Fruit fly (Drosophila melanogaster) whole organism, embryonic: ENCODE measurements around the gene sip3.

Source experiments
- Bdp1 ChIP-seq: fragments of 200-800 bp; sonication (Bioruptor generic); optimal IDR thresholded peaks from 3 replicates; lab custom pipeline; 2016; ENCODE audit warnings: missing biosample characterization, missing genetic modification characterization
- CG12236 ChIP-seq: fragments of 200-800 bp; sonication (Bioruptor generic); optimal IDR thresholded peaks from 2 replicates; lab custom pipeline; 2016; ENCODE audit warnings: missing biosample characterization, missing genetic modification characterization
- CG12659 ChIP-seq: fragments of 200-800 bp; sonication (Bioruptor generic); optimal IDR thresholded peaks from 3 replicates; lab custom pipeline; 2017; ENCODE audit warnings: mild to moderate bottlenecking, missing biosample characterization, missing genetic modification reagents, missing genetic modification characterization
- CG12744 ChIP-seq: fragments of 200-800 bp; sonication (Bioruptor generic); optimal IDR thresholded peaks from 2 replicates; lab custom pipeline; 2016; ENCODE audit warnings: missing biosample characterization, missing genetic modification characterization
- CG13775 ChIP-seq: fragments of 200-800 bp; sonication (Bioruptor generic); optimal IDR thresholded peaks from 3 replicates; lab custom pipeline; 2017; ENCODE audit warnings: missing biosample characterization, mild to moderate bottlenecking, missing genetic modification characterization
- CG14710 ChIP-seq: fragments of 200-800 bp; sonication (Bioruptor generic); optimal IDR thresholded peaks from 3 replicates; lab custom pipeline; 2019; ENCODE audit warnings: missing biosample characterization, mild to moderate bottlenecking, missing genetic modification characterization, moderate library complexity
- CG14860 ChIP-seq: fragments of 200-800 bp; sonication (Bioruptor generic); IDR thresholded peaks from 3 replicates; pipeline ENCODE4 v1.3.6; 2022; ENCODE audit warnings: missing biosample characterization, missing genetic modification characterization; ENCODE audit not compliant: partially characterized antibody
- CG17385 ChIP-seq: fragments of 200-800 bp; sonication (Bioruptor generic); optimal IDR thresholded peaks from 3 replicates; lab custom pipeline; 2018; ENCODE audit warnings: missing biosample characterization, mild to moderate bottlenecking, missing genetic modification characterization
- CG18476 ChIP-seq: fragments of 200-800 bp; sonication (Bioruptor generic); optimal IDR thresholded peaks from 2 replicates; lab custom pipeline; 2016; ENCODE audit warnings: missing biosample characterization, mild to moderate bottlenecking, missing genetic modification characterization
- CG2129 ChIP-seq: fragments of 200-800 bp; sonication (Bioruptor generic); IDR thresholded peaks from 2 replicates; pipeline ENCODE4 v1.3.6; 2022; ENCODE audit warnings: missing biosample characterization, missing genetic modification characterization; ENCODE audit not compliant: partially characterized antibody
- CG2712 ChIP-seq: fragments of 200-800 bp; optimal IDR thresholded peaks from 3 replicates; lab custom pipeline; 2019; ENCODE audit warnings: missing biosample characterization, mild to moderate bottlenecking, missing genetic modification characterization, moderate library complexity
- CG30403 ChIP-seq: fragments of 200-800 bp; sonication (Bioruptor generic); optimal IDR thresholded peaks from 3 replicates; lab custom pipeline; 2016; ENCODE audit warnings: missing biosample characterization, missing genetic modification characterization
- CG33557 ChIP-seq: fragments of 200-800 bp; sonication (Bioruptor generic); optimal IDR thresholded peaks from 2 replicates; lab custom pipeline; 2019; ENCODE audit warnings: missing biosample characterization, mild to moderate bottlenecking, missing genetic modification characterization, moderate library complexity
- CG8388 ChIP-seq: fragments of 200-800 bp; sonication (Bioruptor generic); optimal IDR thresholded peaks from 2 replicates; lab custom pipeline; 2019; ENCODE audit warnings: missing biosample characterization, mild to moderate bottlenecking, missing genetic modification characterization, moderate library complexity
- CG8478 ChIP-seq: fragments of >200 bp; optimal IDR thresholded peaks from 2 replicates; lab custom pipeline; 2018
- CG9437 ChIP-seq: fragments of 200-800 bp; sonication (Bioruptor generic); optimal IDR thresholded peaks from 2 replicates; lab custom pipeline; 2018; ENCODE audit warnings: missing biosample characterization, mild to moderate bottlenecking, missing genetic modification characterization
- CG9727 ChIP-seq: fragments of 200-800 bp; sonication (Bioruptor generic); optimal IDR thresholded peaks from 3 replicates; lab custom pipeline; 2017; ENCODE audit warnings: missing biosample characterization, mild to moderate bottlenecking, missing genetic modification characterization
- CG9817 ChIP-seq: fragments of 200-800 bp; sonication (Bioruptor generic); optimal IDR thresholded peaks from 2 replicates; lab custom pipeline; 2018; ENCODE audit warnings: missing biosample characterization, mild to moderate bottlenecking, missing genetic modification characterization, moderate library complexity
- Dfd ChIP-seq, 2 experiments: fragments of >200 bp; optimal IDR thresholded peaks; 2 replicates each; lab custom pipeline; 2017; ENCODE audit warnings: missing biosample characterization in 2 of 2, missing genetic modification characterization in 2 of 2
- Dll ChIP-seq: fragments of 200-800 bp; sonication (Bioruptor generic); IDR thresholded peaks from 4 replicates; pipeline ENCODE4 v1.3.6; 2022; ENCODE audit warnings: missing biosample characterization, missing genetic modification characterization; ENCODE audit not compliant: partially characterized antibody
- E2f1 ChIP-seq: fragments of 200-800 bp; sonication (Bioruptor generic); IDR thresholded peaks from 2 replicates; pipeline ENCODE4 v1.3.6; 2022; ENCODE audit warnings: missing biosample characterization, missing genetic modification characterization
- Ets97D ChIP-seq: fragments of 200-800 bp; sonication (Bioruptor generic); optimal IDR thresholded peaks from 3 replicates; lab custom pipeline; 2016; ENCODE audit warnings: missing biosample characterization, missing genetic modification characterization
- Fer2 ChIP-seq: fragments of 200-800 bp; sonication (Bioruptor generic); optimal IDR thresholded peaks from 2 replicates; lab custom pipeline; 2018; ENCODE audit warnings: missing biosample characterization, mild to moderate bottlenecking, missing genetic modification characterization, moderate library complexity
- HHEX ChIP-seq: fragments of 200-800 bp; sonication (Bioruptor generic); optimal IDR thresholded peaks from 3 replicates; lab custom pipeline; 2017; ENCODE audit warnings: missing biosample characterization, mild to moderate bottlenecking, missing genetic modification characterization, missing genetic modification reagents
- Jarid2 ChIP-seq: fragments of 200-800 bp; sonication (Bioruptor generic); optimal IDR thresholded peaks from 3 replicates; lab custom pipeline; 2017; ENCODE audit warnings: mild to moderate bottlenecking, missing biosample characterization, missing genetic modification reagents, missing genetic modification characterization
- Max ChIP-seq: fragments of 200-800 bp; sonication (Bioruptor generic); optimal IDR thresholded peaks from 2 replicates; lab custom pipeline; 2016; ENCODE audit warnings: missing biosample characterization, mild to moderate bottlenecking, missing genetic modification characterization
- Med ChIP-seq: fragments of 200-800 bp; sonication (Bioruptor generic); peaks from one replicate; lab custom pipeline; 2016; ENCODE audit warnings: missing biosample characterization, missing genetic modification characterization, mild to moderate bottlenecking, inconsistent platforms, moderate library complexity
- Myb ChIP-seq: fragments of 200-800 bp; sonication (Bioruptor generic); optimal IDR thresholded peaks from 2 replicates; lab custom pipeline; 2016; ENCODE audit warnings: missing biosample characterization, missing genetic modification characterization
- NC2β ChIP-seq: fragments of 200-800 bp; sonication (Bioruptor generic); optimal IDR thresholded peaks from 2 replicates; lab custom pipeline; 2016; ENCODE audit warnings: missing biosample characterization, missing genetic modification characterization
- NFAT ChIP-seq: fragments of 200-800 bp; sonication (Bioruptor generic); IDR thresholded peaks from 2 replicates; pipeline ENCODE4 v1.3.6; 2022; ENCODE audit warnings: missing biosample characterization, missing genetic modification characterization
- Nf-YC ChIP-seq: fragments of 200-800 bp; optimal IDR thresholded peaks from 3 replicates; lab custom pipeline; 2019; ENCODE audit warnings: missing biosample characterization, mild to moderate bottlenecking, missing genetic modification characterization, moderate library complexity
- Ptx1 ChIP-seq: fragments of 200-800 bp; sonication (Bioruptor generic); IDR thresholded peaks from 2 replicates; pipeline ENCODE4 v1.3.6; 2022; ENCODE audit warnings: missing biosample characterization, missing genetic modification characterization
- Sin3A ChIP-seq: fragments of >200 bp; optimal IDR thresholded peaks from 2 replicates; lab custom pipeline; 2018
- ato ChIP-seq: fragments of 200-800 bp; sonication (Bioruptor generic); IDR thresholded peaks from 2 replicates; pipeline ENCODE4 v1.3.6; 2022; ENCODE audit warnings: missing biosample characterization, missing genetic modification characterization; ENCODE audit not compliant: partially characterized antibody
- crp ChIP-seq, 2 experiments: fragments of 200-800 bp; sonication (Bioruptor generic); optimal IDR thresholded peaks; 2 replicates in 1 of 2; 3 replicates in 1 of 2; lab custom pipeline; 2017; ENCODE audit warnings: missing biosample characterization in 2 of 2, missing genetic modification characterization in 2 of 2, mild to moderate bottlenecking in 1 of 2, moderate library complexity in 1 of 2
- dmrt11E ChIP-seq: fragments of 200-800 bp; sonication (Bioruptor generic); optimal IDR thresholded peaks from 3 replicates; lab custom pipeline; 2018; ENCODE audit warnings: missing biosample characterization, mild to moderate bottlenecking, missing genetic modification characterization, moderate library complexity
- grn ChIP-seq: fragments of 200-800 bp; sonication (Bioruptor generic); optimal IDR thresholded peaks from 3 replicates; lab custom pipeline; 2017; ENCODE audit warnings: missing biosample characterization, missing genetic modification characterization
- jigr1 ChIP-seq: fragments of 200-800 bp; sonication (Bioruptor generic); IDR thresholded peaks from 3 replicates; pipeline ENCODE4 v1.3.6; 2022; ENCODE audit warnings: missing biosample characterization, missing genetic modification characterization
- lbe ChIP-seq: fragments of 200-800 bp; sonication (Bioruptor generic); optimal IDR thresholded peaks from 2 replicates; lab custom pipeline; 2016; ENCODE audit warnings: missing biosample characterization, mild to moderate bottlenecking, missing genetic modification characterization
- lilli ChIP-seq: fragments of 200-800 bp; sonication (Bioruptor generic); optimal IDR thresholded peaks from 3 replicates; lab custom pipeline; 2016; ENCODE audit warnings: missing biosample characterization, missing genetic modification characterization
- lola ChIP-seq, 3 experiments: fragments of >200 bp in 2 of 3; fragments of 200-800 bp in 1 of 3; sonication (Bioruptor generic) in 1 of 3; optimal IDR thresholded peaks; 2 replicates each; lab custom pipeline; 2017 to 2019; ENCODE audit warnings: missing biosample characterization in 3 of 3, missing genetic modification characterization in 3 of 3, mild to moderate bottlenecking in 1 of 3, moderate library complexity in 1 of 3
- mld ChIP-seq: fragments of 200-800 bp; sonication (Bioruptor generic); IDR thresholded peaks from 3 replicates; pipeline ENCODE4 v1.3.6; 2022; ENCODE audit warnings: missing biosample characterization, missing genetic modification characterization; ENCODE audit not compliant: partially characterized antibody
- nerfin-2 ChIP-seq: fragments of 200-800 bp; sonication (Bioruptor generic); IDR thresholded peaks from 2 replicates; pipeline ENCODE4 v1.3.6; 2022; ENCODE audit warnings: missing biosample characterization, missing genetic modification characterization; ENCODE audit not compliant: partially characterized antibody
- odd ChIP-seq: fragments of 200-800 bp; sonication (Bioruptor generic); optimal IDR thresholded peaks from 2 replicates; lab custom pipeline; 2017; ENCODE audit warnings: missing biosample characterization, mild to moderate bottlenecking, missing genetic modification characterization
- sna ChIP-seq: fragments of 200-800 bp; sonication (Bioruptor generic); IDR thresholded peaks from 2 replicates; pipeline ENCODE4 v1.3.6; 2022; ENCODE audit warnings: missing biosample characterization, missing genetic modification characterization; ENCODE audit not compliant: partially characterized antibody
- sug ChIP-seq: fragments of 200-800 bp; optimal IDR thresholded peaks from 2 replicates; lab custom pipeline; 2019; ENCODE audit warnings: missing biosample characterization, mild to moderate bottlenecking, missing genetic modification characterization, moderate library complexity
- wek ChIP-seq: fragments of 200-800 bp; sonication (Bioruptor generic); optimal IDR thresholded peaks from 3 replicates; lab custom pipeline; 2018; ENCODE audit warnings: missing biosample characterization, mild to moderate bottlenecking, missing genetic modification characterization, moderate library complexity
- zfh1 ChIP-seq: fragments of 200-800 bp; sonication (Bioruptor generic); IDR thresholded peaks from 3 replicates; pipeline ENCODE4 v1.3.6; 2022; ENCODE audit warnings: missing biosample characterization, missing genetic modification characterization

sip3 gene

DNA sequence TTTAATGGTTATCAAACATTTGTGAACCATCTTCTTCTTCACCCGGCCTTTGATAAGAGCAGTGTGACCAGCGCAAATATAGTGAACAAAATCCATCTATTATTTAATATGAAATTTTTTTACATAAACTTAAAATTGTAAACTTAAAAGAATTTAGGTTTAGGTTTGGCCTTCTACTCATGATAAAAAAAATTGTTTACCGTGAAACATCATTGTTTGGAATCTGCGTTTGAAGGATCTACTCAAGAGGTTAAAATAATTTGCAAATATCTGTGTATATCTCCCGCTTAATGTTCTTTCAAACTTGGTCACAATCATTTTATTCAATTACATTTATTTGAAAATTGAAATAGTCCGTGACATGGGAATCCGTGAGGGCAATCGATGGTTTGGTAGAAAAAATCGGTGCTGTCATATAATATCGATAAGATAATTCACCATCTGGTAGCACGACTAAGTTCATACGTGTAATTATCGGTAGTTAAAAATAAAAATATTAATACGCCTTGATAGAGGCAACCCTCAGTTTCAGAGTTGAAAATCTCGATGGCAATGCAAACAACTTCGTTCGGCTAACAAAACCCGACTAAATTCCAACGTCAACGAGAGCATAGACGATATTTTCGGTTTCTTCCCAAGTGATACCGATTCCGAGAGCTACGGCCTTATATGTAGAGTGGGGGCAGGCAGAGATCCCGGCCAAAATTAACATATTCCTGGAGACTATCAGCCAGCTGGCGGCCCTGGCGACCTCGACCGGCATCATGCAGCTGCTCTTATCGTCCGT lies at the start of gene sip3, which contains the start of gene betaGlu (continued):
- TF ChIP-seq Ptx1 (GFP tag; lab: Robert Waterston, UW) = no peak
- no peak for TF ChIP-seq wek (GFP tag; lab: Kevin White, UChicago)
- peak; percentile 27 for TF ChIP-seq CG12744
- peak; percentile 92 for TF ChIP-seq sna (GFP tag; lab: Robert Waterston, UW)
- TF ChIP-seq Max (GFP tag; lab: Kevin White, UChicago) = peak; percentile 35
- TF ChIP-seq Med = peak; percentile 83
- no peak for TF ChIP-seq odd (GFP tag; lab: Kevin White, UChicago)
- TF ChIP-seq HHEX = no peak
- TF ChIP-seq nerfin-2 (GFP tag; lab: Robert Waterston, UW) = peak; percentile 91
- TF ChIP-seq dmrt11E = peak; percentile 21
- no peak for TF ChIP-seq Fer2 (tag; lab: Kevin White, UChicago)
- TF ChIP-seq NFAT = no peak
- peak; percentile 96 for TF ChIP-seq CG17385
- no peak for TF ChIP-seq NC2β
- peak; percentile 35; the same call in 1 of the 3 replicates for TF ChIP-seq jigr1 (GFP tag; lab: Robert Waterston, UW)
- TF ChIP-seq mld (GFP tag; lab: Robert Waterston, UW) = peak; percentile 72; the same call in 2 of the 3 replicates
- no peak for TF ChIP-seq E2f1 (GFP tag; lab: Robert Waterston, UW)
- TF ChIP-seq CG30403 (GFP tag; lab: Kevin White, UChicago) = no peak
- TF ChIP-seq CG9817 (tag; lab: Kevin White, UChicago) = no peak
- TF ChIP-seq CG8388 (GFP tag; lab: Kevin White, UChicago) = peak; percentile 3
- TF ChIP-seq lilli (GFP tag; lab: Kevin White, UChicago) = peak; percentile 61
- TF ChIP-seq CG14860 (GFP tag; lab: Robert Waterston, UW) = peak; percentile 90
- peak; percentile 22 for TF ChIP-seq grn
- peak; percentile 12 for TF ChIP-seq CG9437 (GFP tag; lab: Kevin White, UChicago)
- peak; percentile 40 for TF ChIP-seq Nf-YC (tag; lab: Kevin White, UChicago)
- no peak for TF ChIP-seq CG8478 (lab: Kevin White, UChicago)
- TF ChIP-seq Ets97D = peak; percentile 47
- peak; percentile 62 for TF ChIP-seq CG2129 (GFP tag; lab: Robert Waterston, UW)
- peak; percentile 91 for TF ChIP-seq Dll (GFP tag; lab: Robert Waterston, UW)
- TF ChIP-seq crp (GFP tag; optimal IDR thresholded peaks at IDR 0.05; lab: Kevin White, UChicago) = peak in 1 of 2 experiments; percentile 48
- peak; percentile 91 for TF ChIP-seq ato
- TF ChIP-seq lbe = peak; percentile 59
- TF ChIP-seq Bdp1 (GFP tag; lab: Kevin White, UChicago) = no peak
- TF ChIP-seq CG12659 = peak; percentile 75
- TF ChIP-seq CG13775 = peak; percentile 19
- TF ChIP-seq CG9727 = peak; percentile 20
- TF ChIP-seq sug (tag; lab: Kevin White, UChicago) = peak; percentile 20
- no peak for TF ChIP-seq zfh1 (GFP tag; lab: Robert Waterston, UW)
- peak; percentile 20 for TF ChIP-seq Myb (GFP tag; lab: Kevin White, UChicago)
- peak; percentile 27 for TF ChIP-seq Sin3A
- peak; percentile 8 for TF ChIP-seq CG33557 (GFP tag; lab: Kevin White, UChicago)
- peak; percentile 4 for TF ChIP-seq CG18476 (GFP tag; lab: Kevin White, UChicago)
- TF ChIP-seq Dfd (GFP tag; optimal IDR thresholded peaks at IDR 0.05; lab: Kevin White, UChicago) = no peak
- TF ChIP-seq CG2712 (tag; lab: Kevin White, UChicago) = peak; percentile 52
- TF ChIP-seq CG14710 (tag; lab: Kevin White, UChicago) = peak; percentile 64
- TF ChIP-seq CG12236 (GFP tag; lab: Kevin White, UChicago) = no peak
- TF ChIP-seq Jarid2 (GFP tag; lab: Kevin White, UChicago) = no peak
- TF ChIP-seq lola (GFP tag; optimal IDR thresholded peaks at IDR 0.05; lab: Kevin White, UChicago) = peak in 1 of 3 experiments; percentile 46
